Worm (Caenorhabditis elegans) whole organism, mixed stage, embryonic: ENCODE results near the gene nlp-41.

Source experiments
- M03D4.4 ChIP-seq: sonication (generic microtip); optimal IDR thresholded peaks from 2 replicates; lab custom pipeline; 2017; ENCODE audit warnings: mild to moderate bottlenecking, missing genetic modification characterization, missing compliant biosample characterization
- bed-3 ChIP-seq: fragments of 200-800 bp; sonication (Bioruptor generic); optimal IDR thresholded peaks from 3 replicates; lab custom pipeline; 2018; ENCODE audit warnings: mild to moderate bottlenecking, missing genetic modification characterization, moderate library complexity, missing compliant biosample characterization
- blmp-1 ChIP-seq: fragments of 150-350 bp; optimal IDR thresholded peaks from 2 replicates; lab custom pipeline; 2014; ENCODE audit warnings: missing biosample characterization, missing genetic modification characterization
- ceh-43 ChIP-seq: fragments of 200-800 bp; sonication (Bioruptor generic); optimal IDR thresholded peaks from 2 replicates; lab custom pipeline; 2018; ENCODE audit warnings: mild to moderate bottlenecking, missing genetic modification characterization, moderate library complexity, missing compliant biosample characterization
- ceh-83 ChIP-seq: fragments of 200-800 bp; sonication (Bioruptor generic); optimal IDR thresholded peaks from 2 replicates; lab custom pipeline; 2018; ENCODE audit warnings: mild to moderate bottlenecking, missing genetic modification characterization, missing compliant biosample characterization
- ces-1 ChIP-seq: fragments of 150-350 bp; optimal IDR thresholded peaks from 2 replicates; lab custom pipeline; 2014; ENCODE audit warnings: missing biosample characterization, missing genetic modification reagents, missing genetic modification characterization
- cnd-1 ChIP-seq: fragments of 200-800 bp; sonication (Bioruptor generic); optimal IDR thresholded peaks from 2 replicates; lab custom pipeline; 2018; ENCODE audit warnings: mild to moderate bottlenecking, missing genetic modification characterization, missing compliant biosample characterization
- drap-1 ChIP-seq: fragments of 200-800 bp; sonication (Bioruptor generic); optimal IDR thresholded peaks from 3 replicates; lab custom pipeline; 2018; ENCODE audit warnings: mild to moderate bottlenecking, missing genetic modification characterization, missing compliant biosample characterization
- elt-1 ChIP-seq: sonication (generic microtip); optimal IDR thresholded peaks from 2 replicates; lab custom pipeline; 2017; ENCODE audit warnings: missing genetic modification characterization, mild to moderate bottlenecking, missing compliant biosample characterization, antibody characterized with exemption, moderate library complexity, borderline replicate concordance; ENCODE audit not compliant: insufficient read depth
- elt-3 ChIP-seq: fragments of 150-350 bp; optimal IDR thresholded peaks from 2 replicates; lab custom pipeline; 2014; ENCODE audit warnings: missing biosample characterization, missing genetic modification characterization
- flh-1 ChIP-seq: fragments of 200-800 bp; sonication (Bioruptor generic); optimal IDR thresholded peaks from 2 replicates; lab custom pipeline; 2018; ENCODE audit warnings: mild to moderate bottlenecking, missing genetic modification characterization, moderate library complexity, missing compliant biosample characterization
- lin-13 ChIP-seq: fragments of 150-350 bp; optimal IDR thresholded peaks from 2 replicates; lab custom pipeline; 2014; ENCODE audit warnings: missing biosample characterization, missing genetic modification characterization
- lin-32 ChIP-seq: fragments of 200-800 bp; sonication (Bioruptor generic); optimal IDR thresholded peaks from 2 replicates; lab custom pipeline; 2018; ENCODE audit warnings: mild to moderate bottlenecking, missing genetic modification characterization, missing compliant biosample characterization
- lsy-2 ChIP-seq: fragments of 150-350 bp; optimal IDR thresholded peaks from 2 replicates; lab custom pipeline; 2014; ENCODE audit warnings: missing biosample characterization, missing genetic modification characterization
- mab-5 ChIP-seq: fragments of 150-350 bp; optimal IDR thresholded peaks from 2 replicates; lab custom pipeline; 2014; ENCODE audit warnings: missing biosample characterization, missing genetic modification characterization
- mls-2 ChIP-seq: sonication (generic microtip); optimal IDR thresholded peaks from 2 replicates; lab custom pipeline; 2016; ENCODE audit warnings: mild to moderate bottlenecking, missing genetic modification characterization, moderate library complexity, missing compliant biosample characterization
- nhr-2 ChIP-seq: fragments of 150-350 bp; optimal IDR thresholded peaks from 2 replicates; lab custom pipeline; 2014; ENCODE audit warnings: missing biosample characterization, missing genetic modification characterization
- nhr-237 ChIP-seq: fragments of 150-350 bp; optimal IDR thresholded peaks from 2 replicates; lab custom pipeline; 2014; ENCODE audit warnings: missing biosample characterization, missing genetic modification characterization
- nhr-28 ChIP-seq: fragments of 150-350 bp; optimal IDR thresholded peaks from 2 replicates; lab custom pipeline; 2014; ENCODE audit warnings: missing biosample characterization, missing genetic modification characterization
- nhr-76 ChIP-seq: sonication (generic microtip); optimal IDR thresholded peaks from 2 replicates; lab custom pipeline; 2017; ENCODE audit warnings: missing biosample characterization, missing genetic modification characterization
- pha-4 ChIP-seq: fragments of 150-350 bp; optimal IDR thresholded peaks from 2 replicates; lab custom pipeline; 2018; ENCODE audit warnings: missing biosample characterization, missing genetic modification reagents, missing genetic modification characterization
- sem-2 ChIP-seq: fragments of 200-800 bp; sonication (Bioruptor generic); optimal IDR thresholded peaks from 2 replicates; lab custom pipeline; 2018; ENCODE audit warnings: mild to moderate bottlenecking, missing genetic modification characterization, missing compliant biosample characterization
- snpc-4 ChIP-seq: fragments of 150-350 bp; optimal IDR thresholded peaks from 2 replicates; lab custom pipeline; 2014; ENCODE audit warnings: missing biosample characterization, missing genetic modification characterization
- tbx-8 ChIP-seq: fragments of 200-800 bp; sonication (Bioruptor generic); optimal IDR thresholded peaks from 2 replicates; lab custom pipeline; 2018; ENCODE audit warnings: mild to moderate bottlenecking, missing genetic modification characterization, moderate library complexity, missing compliant biosample characterization
- unc-120 ChIP-seq: sonication (generic microtip); optimal IDR thresholded peaks from 2 replicates; lab custom pipeline; 2017; ENCODE audit warnings: missing genetic modification characterization, missing compliant biosample characterization; ENCODE audit not compliant: poor library complexity, severe bottlenecking
- unc-62 ChIP-seq: fragments of 150-350 bp; optimal IDR thresholded peaks from 2 replicates; lab custom pipeline; 2014; ENCODE audit warnings: missing biosample characterization, missing genetic modification reagents, missing genetic modification characterization

Gene nlp-41

DNA sequence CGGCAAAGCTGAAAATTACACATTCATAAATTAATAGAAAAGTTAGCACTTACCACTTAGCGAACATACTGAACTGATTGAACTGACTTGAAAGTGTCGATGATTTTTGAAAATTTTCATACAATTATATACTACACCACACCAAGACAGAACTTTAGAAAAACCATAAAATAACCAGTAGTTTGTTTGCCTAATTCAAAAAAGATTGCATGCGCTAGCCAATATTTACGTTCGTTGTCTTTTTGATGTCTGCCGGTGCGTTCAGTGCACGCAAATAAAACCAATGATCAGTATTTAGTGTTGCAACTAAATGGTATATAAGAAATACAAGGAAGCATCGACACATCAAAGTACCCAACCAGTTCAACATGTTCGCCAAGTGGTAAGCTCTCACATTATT, 29.8 kb downstream of the nlp-41 start, which contains the start of the genes nspb-8 and nspb-9:
TSS of gene nspb-8 (minus strand) at position 101 of the 400 bp plus-strand sequence.
TSS of gene nspb-9 (plus strand) at position 311 of the 400 bp plus-strand sequence.
- TF ChIP-seq drap-1 (no peak), mab-5 (tag; lab: Kevin White, UChicago) (no peak), bed-3 (GFP tag; lab: Kevin White, UChicago) (no peak)

DNA sequence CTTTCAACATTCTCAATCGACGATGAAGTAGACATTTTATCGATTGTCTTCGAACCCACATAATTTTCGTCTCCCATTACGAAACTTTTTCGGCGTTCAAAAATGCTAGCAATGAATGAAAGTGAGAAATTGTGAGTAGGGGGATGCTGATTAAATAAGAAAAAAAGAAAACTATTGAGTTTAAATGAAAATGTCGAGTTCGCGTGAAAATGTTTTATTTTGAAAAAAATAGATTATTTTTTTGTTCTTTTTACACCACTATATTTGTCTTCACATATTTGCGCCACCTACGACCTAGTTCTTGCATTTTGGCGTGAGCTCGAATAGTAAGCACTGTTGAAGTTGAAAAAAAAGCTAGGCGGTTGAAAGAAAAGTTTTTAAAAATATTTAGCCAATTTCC, 31.5 kb downstream of the nlp-41 start, which contains the start of gene C01G12.3:
TSS of gene C01G12.3 (minus strand) at position 101 of the 400 bp plus-strand sequence.
- TF ChIP-seq nhr-237 (tag; lab: Kevin White, UChicago) (no peak), flh-1 (GFP tag; lab: Kevin White, UChicago) (no peak), lin-13 (tag; lab: Kevin White, UChicago) (no peak), elt-3 (no peak), mab-5 (tag; lab: Kevin White, UChicago) (no peak), ces-1 (GFP tag; lab: Kevin White, UChicago) (no peak), ceh-43 (no peak), cnd-1 (no peak), M03D4.4 (tag; lab: Kevin White, UChicago) (no peak), nhr-28 (tag; lab: Kevin White, UChicago) (no peak)

DNA sequence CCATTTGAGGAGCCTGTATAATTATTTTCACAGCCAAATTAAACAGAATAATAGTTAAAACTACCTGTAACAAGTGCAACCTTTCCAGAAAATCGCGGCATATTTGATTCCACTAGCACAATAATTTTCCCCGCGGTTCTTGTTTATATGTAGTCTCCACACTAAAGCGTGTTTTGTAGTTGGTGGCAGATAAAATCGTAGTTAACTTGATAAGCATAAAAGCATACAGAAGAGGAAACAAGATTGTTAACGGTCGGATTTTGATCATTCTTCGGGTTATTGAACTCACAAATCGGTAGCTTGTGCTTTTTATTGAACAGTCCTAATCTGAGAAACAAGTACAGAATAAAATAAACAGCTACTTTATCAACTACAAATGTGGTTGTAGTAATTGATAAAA, 36.7 kb downstream of the nlp-41 start, which contains the start of gene C01G12.5:
TSS of gene C01G12.5 (minus strand) at position 101 of the 400 bp plus-strand sequence.
- TF ChIP-seq nhr-2 (tag; lab: Kevin White, UChicago) (no peak), elt-1 (tag; lab: Kevin White, UChicago) (no peak), lin-32 (GFP tag; lab: Kevin White, UChicago) (no peak), pha-4 (no peak), tbx-8 (GFP tag; lab: Kevin White, UChicago) (no peak), flh-1 (GFP tag; lab: Kevin White, UChicago) (no peak), lsy-2 (tag; lab: Kevin White, UChicago) (no peak), elt-3 (no peak), blmp-1 (no peak), sem-2 (GFP tag; lab: Kevin White, UChicago) (no peak), unc-120 (tag; lab: Kevin White, UChicago) (no peak), lin-13 (tag; lab: Kevin White, UChicago) (no peak), nhr-237 (tag; lab: Kevin White, UChicago) (no peak), ceh-83 (GFP tag; lab: Kevin White, UChicago) (no peak), nhr-76 (tag; lab: Kevin White, UChicago) (no peak), ceh-43 (no peak)

DNA sequence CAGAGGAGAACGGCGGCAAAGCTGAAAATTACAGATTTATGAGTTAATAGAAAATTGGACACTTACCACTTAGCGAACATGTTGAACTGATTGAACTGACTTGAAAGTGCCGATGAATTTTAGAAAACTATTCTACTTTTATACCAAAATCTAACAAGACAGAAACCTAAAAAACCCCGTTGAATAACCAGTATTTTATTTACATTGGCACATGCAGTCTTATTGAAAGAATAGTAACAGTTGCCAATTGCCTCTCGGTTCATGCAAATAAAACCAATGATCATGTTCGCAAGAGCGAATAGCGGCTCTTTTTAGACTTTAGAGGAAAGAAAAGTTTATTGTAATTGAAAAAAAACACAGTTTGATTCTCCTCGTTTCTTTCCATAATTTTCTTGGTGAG, 37.4 kb downstream of the nlp-41 start, which contains the start of gene nspb-10:
TSS of gene nspb-10 (minus strand) at position 101 of the 400 bp plus-strand sequence.
- TF ChIP-seq lin-13 (tag; lab: Kevin White, UChicago): no peak
- no peak for TF ChIP-seq nhr-76 (tag; lab: Kevin White, UChicago)
- no peak for TF ChIP-seq elt-1 (tag; lab: Kevin White, UChicago)
- TF ChIP-seq, all 35 proteins: peak for 0

DNA sequence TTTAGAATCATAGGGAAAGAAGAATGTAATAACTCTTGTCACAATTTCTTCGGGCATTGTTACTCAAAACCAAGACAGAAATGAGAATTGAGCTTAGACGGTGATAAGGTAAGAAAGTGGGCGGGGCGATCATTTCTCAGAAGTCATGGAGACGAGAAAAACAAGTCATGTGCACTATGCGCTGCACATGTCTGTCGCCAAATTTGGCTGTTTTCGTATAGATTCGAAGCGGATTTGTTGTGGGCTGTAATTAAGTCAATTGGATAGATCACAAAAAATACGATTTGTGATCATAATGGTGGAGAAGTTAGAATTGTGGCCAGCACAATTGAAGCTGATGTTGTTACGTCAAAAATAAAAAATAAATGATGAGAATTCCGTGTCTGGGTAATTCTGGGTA, 41.0 kb downstream of the nlp-41 start, which contains the start of gene C01G12.7:
TSS of gene C01G12.7 (minus strand) at position 195 of the 400 bp plus-strand sequence.
- TF ChIP-seq pha-4 (no peak), ceh-83 (GFP tag; lab: Kevin White, UChicago) (no peak), blmp-1 (no peak), tbx-8 (GFP tag; lab: Kevin White, UChicago) (no peak), lin-32 (GFP tag; lab: Kevin White, UChicago) (no peak), mls-2 (tag; lab: Kevin White, UChicago) (no peak), ceh-43 (no peak)

DNA sequence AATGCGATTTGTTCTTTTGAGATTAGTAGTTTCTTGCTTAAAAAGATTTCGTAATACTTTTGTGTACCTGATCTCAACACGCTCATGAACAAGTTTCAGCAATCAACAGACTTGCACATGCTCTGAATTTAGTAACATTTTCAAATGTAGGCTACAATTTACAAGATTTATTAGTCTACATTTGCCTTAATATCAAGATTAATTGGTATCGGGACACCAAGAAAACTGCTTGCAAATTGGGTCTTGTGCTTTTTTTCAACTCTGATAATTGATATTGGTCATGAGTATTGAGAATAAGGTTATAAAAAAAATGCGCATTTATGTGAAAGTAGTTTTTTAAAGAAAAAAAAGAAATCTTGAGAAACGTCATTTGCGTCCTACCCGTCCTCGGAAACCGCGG, 41.9 kb downstream of the nlp-41 start:
- TF ChIP-seq mab-5 (tag; lab: Kevin White, UChicago): no peak
- no peak for TF ChIP-seq nhr-76 (tag; lab: Kevin White, UChicago)
- no peak for TF ChIP-seq unc-62 (GFP tag; lab: Kevin White, UChicago)
- TF ChIP-seq nhr-237 (tag; lab: Kevin White, UChicago): no peak
- TF ChIP-seq elt-3: no peak
- TF ChIP-seq snpc-4 (tag; lab: Kevin White, UChicago): no peak
- TF ChIP-seq nhr-28 (tag; lab: Kevin White, UChicago): no peak
- no peak for TF ChIP-seq ces-1 (GFP tag; lab: Kevin White, UChicago)
- TF ChIP-seq drap-1: no peak
